Fruit fly (Drosophila melanogaster): ENCODE data around the gene mthl1.

dm6 chrX:16598978-16599664 is 41.6 kb upstream of the mthl1 start, which contains the start of the genes CG9784 and Nup153:
- TF ChIP-seq CG14655 (GFP tag; optimal IDR thresholded peaks at IDR 0.05) (no peak), CG15710 (tag; optimal IDR thresholded peaks at IDR 0.05) (no peak), Pif1A (GFP tag; optimal IDR thresholded peaks at IDR 0.05) (no peak), CG8159 (tag; optimal IDR thresholded peaks at IDR 0.05) (no peak)

Data from whole organism, pupa.